Worm (Caenorhabditis elegans) whole organism, young adult: Measurements from ENCODE around the gene H40L08.3.
A peak's percentile ranks its signal among the peaks of the same experiment; 100 is the strongest.

Experiments
- B0019.2 ChIP-seq: fragments of 200-800 bp; sonication (Bioruptor generic); conservative IDR thresholded peaks from 2 replicates; pipeline ENCODE4 v1.3.6; 2022; ENCODE audit warnings: missing genetic modification reagents, missing genetic modification characterization, missing compliant biosample characterization
- B0261.1 ChIP-seq: sonication (generic microtip); optimal IDR thresholded peaks from 2 replicates; lab custom pipeline; 2016; ENCODE audit warnings: mild to moderate bottlenecking, missing genetic modification characterization, moderate library complexity, missing compliant biosample characterization
- C06A6.2 ChIP-seq: fragments of 200-800 bp; sonication (Bioruptor generic); conservative IDR thresholded peaks from 2 replicates; pipeline ENCODE4 v1.3.6; 2022; ENCODE audit warnings: missing genetic modification characterization, missing compliant biosample characterization
- F10E7.11 ChIP-seq: sonication (generic microtip); optimal IDR thresholded peaks from 2 replicates; lab custom pipeline; 2017; ENCODE audit warnings: mild to moderate bottlenecking, missing genetic modification characterization, moderate library complexity, missing compliant biosample characterization
- F57C9.4 ChIP-seq: sonication (generic microtip); optimal IDR thresholded peaks from 2 replicates; lab custom pipeline; 2017; ENCODE audit warnings: mild to moderate bottlenecking, missing genetic modification characterization, missing compliant biosample characterization
- Y95B8A.8 ChIP-seq: fragments of 200-800 bp; sonication (Bioruptor generic); IDR thresholded peaks from 2 replicates; pipeline ENCODE4 v1.3.6; 2022; ENCODE audit warnings: missing genetic modification reagents, missing genetic modification characterization, missing compliant biosample characterization
- aptf-2 ChIP-seq: fragments of 200-800 bp; sonication (Bioruptor generic); conservative IDR thresholded peaks from 2 replicates; pipeline ENCODE4 v1.3.6; 2022; ENCODE audit warnings: missing genetic modification reagents, missing genetic modification characterization, missing compliant biosample characterization
- bed-2 ChIP-seq: fragments of 200-800 bp; sonication (Bioruptor generic); IDR thresholded peaks from 2 replicates; pipeline ENCODE4 v1.3.6; 2022; ENCODE audit warnings: missing genetic modification reagents, missing genetic modification characterization, missing compliant biosample characterization
- chd-7 ChIP-seq: sonication (generic microtip); optimal IDR thresholded peaks from 2 replicates; lab custom pipeline; 2016; ENCODE audit warnings: mild to moderate bottlenecking, missing genetic modification characterization, moderate library complexity, missing compliant biosample characterization
- dox-1 ChIP-seq: fragments of 200-800 bp; sonication (Bioruptor generic); IDR thresholded peaks from 2 replicates; pipeline ENCODE4 v1.3.6; 2022; ENCODE audit warnings: missing genetic modification reagents, missing genetic modification characterization, missing compliant biosample characterization
- him-1 ChIP-seq: sonication (generic microtip); optimal IDR thresholded peaks from 2 replicates; lab custom pipeline; 2016; ENCODE audit warnings: missing genotype, missing genetic modification reagents, missing genetic modification characterization, missing compliant biosample characterization
- hmg-1.2 ChIP-seq: fragments of 200-800 bp; sonication (Bioruptor generic); IDR thresholded peaks from 2 replicates; pipeline ENCODE4 v1.3.6; 2022; ENCODE audit warnings: missing genetic modification reagents, missing genetic modification characterization, missing compliant biosample characterization
- hsf-1 ChIP-seq: fragments of 200-800 bp; sonication (Bioruptor generic); IDR thresholded peaks from 2 replicates; pipeline ENCODE4 v1.3.6; 2022; ENCODE audit warnings: missing genetic modification reagents, missing genetic modification characterization, missing compliant biosample characterization
- lin-54 ChIP-seq: fragments of 200-800 bp; sonication (Bioruptor generic); optimal IDR thresholded peaks from 2 replicates; lab custom pipeline; 2018; ENCODE audit warnings: mild to moderate bottlenecking, missing genetic modification characterization, missing compliant biosample characterization
- lsy-27 ChIP-seq: sonication (generic microtip); optimal IDR thresholded peaks from 2 replicates; lab custom pipeline; 2017; ENCODE audit warnings: missing genetic modification characterization, mild to moderate bottlenecking, missing compliant biosample characterization, antibody characterized with exemption, missing genotype, borderline replicate concordance; ENCODE audit not compliant: insufficient read depth
- mes-4 ChIP-seq: sonication (generic microtip); optimal IDR thresholded peaks from 2 replicates; lab custom pipeline; 2016; ENCODE audit warnings: missing genotype, missing genetic modification characterization, missing compliant biosample characterization
- nhr-27 ChIP-seq: fragments of 200-800 bp; sonication (Bioruptor generic); optimal IDR thresholded peaks from 2 replicates; lab custom pipeline; 2018; ENCODE audit warnings: mild to moderate bottlenecking, missing genetic modification characterization, moderate library complexity, missing compliant biosample characterization
- rcor-1 ChIP-seq: fragments of 200-800 bp; sonication (Bioruptor generic); IDR thresholded peaks from 2 replicates; pipeline ENCODE4 v1.3.6; 2022; ENCODE audit warnings: missing genetic modification reagents, missing genetic modification characterization, missing compliant biosample characterization
- sea-2 ChIP-seq: fragments of 200-800 bp; sonication (Bioruptor generic); IDR thresholded peaks from 2 replicates; pipeline ENCODE4 v1.3.6; 2022; ENCODE audit warnings: missing genetic modification characterization, missing compliant biosample characterization
- snpc-1.1 ChIP-seq: sonication (generic microtip); optimal IDR thresholded peaks from 2 replicates; lab custom pipeline; 2017; ENCODE audit warnings: missing genetic modification characterization, mild to moderate bottlenecking, missing compliant biosample characterization, antibody characterized with exemption, moderate library complexity, missing genotype, missing genetic modification reagents; ENCODE audit not compliant: insufficient read depth
- snpc-4 ChIP-seq, 5 experiments: fragments of 150-350 bp in 1 of 5; sonication (generic microtip) in 4 of 5; optimal IDR thresholded peaks; 2 replicates each; lab custom pipeline; 2014 to 2018; ENCODE audit warnings: missing genetic modification characterization in 5 of 5, missing biosample characterization in 3 of 5, antibody characterized with exemption in 2 of 5, mild to moderate bottlenecking in 2 of 5, missing compliant biosample characterization in 2 of 5, missing genotype in 2 of 5, moderate library complexity in 2 of 5, missing genetic modification reagents in 1 of 5
- unc-130 ChIP-seq: sonication (generic microtip); optimal IDR thresholded peaks from 2 replicates; lab custom pipeline; 2016; ENCODE audit warnings: missing genetic modification reagents, missing genetic modification characterization, missing compliant biosample characterization
- ztf-22 ChIP-seq: fragments of 200-800 bp; sonication (Bioruptor generic); optimal IDR thresholded peaks from 2 replicates; lab custom pipeline; 2018; ENCODE audit warnings: mild to moderate bottlenecking, missing genetic modification characterization, moderate library complexity, missing compliant biosample characterization
- ztf-25 ChIP-seq: fragments of 200-800 bp; sonication (Bioruptor generic); IDR thresholded peaks from 2 replicates; pipeline ENCODE4 v1.3.6; 2022; ENCODE audit warnings: missing genetic modification reagents, missing genetic modification characterization, missing compliant biosample characterization

H40L08.3 gene

DNA sequence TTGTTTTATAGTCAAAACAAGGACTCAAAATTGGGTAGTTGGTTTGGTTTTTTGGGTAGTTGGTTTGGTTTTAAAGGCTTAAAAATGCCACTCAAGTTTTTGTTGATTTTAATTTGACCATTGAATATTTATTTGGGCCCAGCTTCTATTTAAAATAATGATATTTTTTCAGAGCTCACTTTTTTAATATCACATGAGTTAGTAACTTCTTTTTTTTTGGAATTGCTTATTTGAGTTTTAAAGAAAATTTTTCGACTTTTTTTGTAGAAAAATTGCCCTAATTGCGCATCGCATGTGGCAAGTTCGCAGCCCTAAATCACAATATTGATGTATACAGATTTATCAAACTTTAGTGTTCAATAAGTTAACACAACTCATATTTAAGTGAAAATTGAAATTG, 40.1 kb downstream of the H40L08.3 start (continued):
- TF ChIP-seq lsy-27 (tag; lab: Kevin White, UChicago): no peak
- no peak for TF ChIP-seq mes-4

DNA sequence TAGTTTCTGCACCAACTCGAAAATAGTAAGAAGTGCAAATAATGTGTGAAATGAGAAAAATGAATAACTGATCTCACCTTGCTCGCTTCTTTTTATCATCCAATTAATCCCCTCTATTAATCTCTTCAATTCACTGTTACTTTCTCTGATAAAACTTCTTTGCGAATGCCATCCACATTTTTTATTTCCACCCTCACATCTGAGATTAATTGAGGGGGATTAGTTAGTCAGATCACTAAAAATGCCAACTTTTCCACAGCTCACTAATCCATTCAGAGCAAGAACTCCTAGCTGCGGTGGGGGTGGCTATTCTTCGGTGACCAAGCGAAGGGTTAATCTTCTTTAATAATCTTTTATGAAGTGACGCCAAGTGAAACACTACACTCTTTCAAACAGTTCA, 41.1 kb downstream of the H40L08.3 start, which contains the start of gene dsc-1:
TSS of gene dsc-1 (minus strand) at position 46 of the 400 bp plus-strand sequence.
- TF ChIP-seq bed-2 (no peak), snpc-1.1 (tag; lab: Kevin White, UChicago) (no peak), him-1 (no peak)
- TF ChIP-seq, all 124 proteins: peak for 0

DNA sequence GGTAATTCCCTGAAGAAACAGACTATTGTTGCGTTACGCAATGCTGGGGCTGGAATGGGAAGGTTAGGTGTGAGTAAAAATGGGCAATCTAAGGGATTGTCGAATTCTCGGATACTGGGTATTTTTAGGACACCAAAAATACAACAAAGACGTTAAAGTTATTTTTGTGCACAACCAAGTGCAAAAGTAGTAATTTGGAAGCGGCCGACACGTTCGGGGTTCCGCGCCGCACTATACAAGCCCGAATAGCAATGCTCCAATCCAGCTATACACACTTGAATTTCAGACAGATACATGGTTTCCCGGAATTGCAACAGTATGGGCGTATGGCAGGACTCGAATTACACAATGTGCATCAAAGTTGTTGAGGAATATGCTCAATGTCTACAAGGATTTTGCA, 47.9 kb downstream of the H40L08.3 start:
- no peak for TF ChIP-seq B0019.2 (GFP tag; lab: Robert Waterston, UW)
- no peak for TF ChIP-seq snpc-4 (GFP tag; optimal IDR thresholded peaks at IDR 0.05; lab: Kevin White, UChicago)
- TF ChIP-seq snpc-4 (tag; optimal IDR thresholded peaks at IDR 0.05; lab: Kevin White, UChicago): peak in 2 of 4 experiments; percentile 54 to 75

DNA sequence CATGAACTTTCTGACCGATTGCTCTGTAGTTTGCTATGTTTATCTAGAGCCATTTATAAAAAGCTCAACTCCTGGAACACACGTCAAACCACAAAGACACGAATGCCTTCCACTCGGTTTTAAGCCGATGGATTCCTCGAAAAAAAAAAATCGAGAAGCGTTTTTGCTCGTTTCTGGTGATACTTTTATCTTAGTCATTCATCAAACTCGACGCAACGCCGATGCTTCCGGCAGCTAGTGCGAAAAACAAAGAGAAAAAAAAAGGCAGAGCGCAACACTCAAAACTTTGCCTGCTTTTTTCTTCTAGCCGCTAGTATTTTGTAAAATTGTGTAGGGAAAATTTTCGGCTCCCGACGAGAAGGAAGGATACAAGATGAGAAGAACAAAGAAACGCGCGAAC, 48.3 kb downstream of the H40L08.3 start:
- TF ChIP-seq ztf-22 (no peak), rcor-1 (GFP tag; lab: Robert Waterston, UW) (no peak), dox-1 (no peak), ztf-25 (no peak), F10E7.11 (tag; lab: Kevin White, UChicago) (no peak), B0261.1 (tag; lab: Kevin White, UChicago) (no peak)

DNA sequence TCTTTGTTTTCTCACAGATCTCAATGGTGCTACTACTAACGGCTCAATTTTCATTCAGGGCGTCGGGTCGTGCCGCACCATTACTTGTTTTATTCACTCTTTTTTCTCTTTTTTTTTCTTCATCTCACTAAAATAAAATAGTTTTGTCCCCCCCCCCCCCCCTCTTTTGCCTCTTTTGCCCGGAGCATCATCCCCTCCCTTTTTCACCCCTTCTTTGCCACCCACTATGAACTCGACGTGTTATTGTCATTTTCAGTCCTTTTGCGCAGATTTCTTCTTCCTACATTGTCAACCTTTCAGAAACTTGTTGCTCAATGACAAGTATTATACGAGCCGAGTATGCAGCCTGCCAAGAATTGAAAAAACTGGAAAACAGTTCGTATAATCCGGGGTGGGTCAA, 49.9 kb downstream of the H40L08.3 start, which contains the start of gene seb-3:
TSS of gene seb-3 (plus strand) at position 301 of the 400 bp plus-strand sequence.
- TF ChIP-seq hmg-1.2 (GFP tag; lab: Robert Waterston, UW) (no peak), nhr-27 (no peak), lin-54 (GFP tag; lab: Kevin White, UChicago) (no peak), C06A6.2 (GFP tag; lab: Robert Waterston, UW) (no peak), hsf-1 (GFP tag; lab: Robert Waterston, UW) (no peak), F57C9.4 (tag; lab: Kevin White, UChicago) (no peak), Y95B8A.8 (GFP tag; lab: Robert Waterston, UW) (no peak), mes-4 (no peak), sea-2 (GFP tag; lab: Robert Waterston, UW) (no peak), chd-7 (no peak), aptf-2 (GFP tag; lab: Robert Waterston, UW) (no peak), unc-130 (no peak)
- TF ChIP-seq, all 124 proteins: peak for 0
